Fruit fly (Drosophila melanogaster): Measurements from ENCODE around the gene SPARC.

DNA sequence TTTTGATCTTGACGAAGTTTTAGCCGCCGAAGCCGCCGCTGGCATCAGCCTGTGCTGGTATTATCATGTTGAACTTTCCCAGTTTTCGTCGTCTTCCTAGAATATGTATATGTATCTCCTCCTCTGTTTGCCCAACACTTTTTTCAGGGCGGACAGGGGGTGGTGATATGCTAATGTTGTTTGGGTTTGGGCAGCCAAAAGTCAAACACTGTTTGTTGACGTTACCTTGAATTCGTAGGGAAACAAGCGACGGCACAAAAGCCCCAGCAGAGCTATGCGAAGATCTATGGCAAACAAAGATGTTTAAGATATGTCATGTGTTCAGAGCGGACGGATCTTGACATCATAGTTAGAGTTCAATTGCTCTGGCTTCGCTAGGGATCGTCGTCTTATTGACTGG, 37.0 kb upstream of the SPARC start:
- TF ChIP-seq woc (GFP tag; optimal IDR thresholded peaks at IDR 0.05), result no peak
- TF ChIP-seq Hr78 (GFP tag; optimal IDR thresholded peaks at IDR 0.05), result no peak
- TF ChIP-seq jim (GFP tag; optimal IDR thresholded peaks at IDR 0.05), result no peak
- no peak for TF ChIP-seq h (GFP tag; optimal IDR thresholded peaks at IDR 0.05)
- TF ChIP-seq Sp1 (GFP tag; optimal IDR thresholded peaks at IDR 0.05), result no peak
- TF ChIP-seq tai (GFP tag; optimal IDR thresholded peaks at IDR 0.05), result no peak
